Worm (Caenorhabditis elegans) whole organism, midembryonic: ENCODE data around the gene lact-5.
"Not testable (repeated sequence)": the region's sequence is repeated elsewhere in the genome, so short reads cannot be mapped to it uniquely, and the experiment has no call there.

Experiments
- flt-1 ChIP-seq: fragments of 200-800 bp; sonication (Bioruptor generic); IDR thresholded peaks from 2 replicates; pipeline ENCODE4 v1.3.6; 2022; ENCODE audit warnings: missing genetic modification characterization, missing compliant biosample characterization
- klf-2 ChIP-seq: fragments of 200-800 bp; sonication (Bioruptor generic); conservative IDR thresholded peaks from 2 replicates; pipeline ENCODE4 v1.3.6; 2022; ENCODE audit warnings: missing genetic modification reagents, missing genetic modification characterization, missing compliant biosample characterization

DNA sequence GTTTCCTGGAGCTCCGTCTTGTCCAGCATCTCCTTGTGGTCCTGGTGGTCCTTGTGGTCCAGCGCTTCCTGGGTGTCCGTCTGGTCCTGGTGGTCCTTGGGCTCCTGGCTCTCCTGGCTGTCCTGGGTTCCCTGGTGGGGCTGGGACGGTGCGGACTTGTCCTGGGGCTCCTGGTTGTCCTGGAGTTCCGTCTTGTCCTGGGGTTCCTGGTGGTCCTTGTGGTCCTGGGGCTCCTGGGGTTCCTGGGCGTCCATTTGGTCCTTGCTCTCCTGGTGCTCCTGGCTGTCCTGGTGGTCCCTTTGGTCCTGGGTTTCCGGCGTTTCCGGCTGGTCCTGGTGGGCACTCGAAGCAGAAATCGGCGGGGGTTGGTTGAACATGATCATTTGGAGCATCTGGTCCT lies 45.3 kb upstream of the lact-5 start:
- not testable (repeated sequence) for TF ChIP-seq klf-2 (GFP tag; lab: Robert Waterston, UW)
- 0 out of 2 replicates have a peak, but pooled peaks have one; percentile 13 for TF ChIP-seq flt-1
